Fruit fly (Drosophila melanogaster) whole organism, wandering third instar larva: ENCODE data around the gene Arl6IP1.

Source experiments
- Abd-B ChIP-seq: fragments of >200 bp; optimal IDR thresholded peaks from 2 replicates; lab custom pipeline; 2017; ENCODE audit warnings: missing biosample characterization, missing genetic modification characterization
- CG32264 ChIP-seq: fragments of 200-800 bp; sonication (Bioruptor generic); optimal IDR thresholded peaks from 2 replicates; lab custom pipeline; 2016; ENCODE audit warnings: missing biosample characterization, missing genetic modification characterization
- Dif ChIP-seq: fragments of 200-275, 200-300 bp; sonication (Bioruptor generic); optimal IDR thresholded peaks from 2 replicates; lab custom pipeline; 2018; ENCODE audit warnings: missing biosample characterization, missing genetic modification characterization; ENCODE audit not compliant: partially characterized antibody
- HLH106 ChIP-seq: fragments of 200-800 bp; optimal IDR thresholded peaks from 3 replicates; lab custom pipeline; 2019; ENCODE audit warnings: missing biosample characterization, mild to moderate bottlenecking, missing genetic modification characterization, moderate library complexity
- Hnf4 ChIP-seq: fragments of 200-800 bp; sonication (Bioruptor generic); optimal IDR thresholded peaks from 2 replicates; lab custom pipeline; 2016; ENCODE audit warnings: missing biosample characterization, mild to moderate bottlenecking, missing genetic modification characterization
- Hr83 ChIP-seq: fragments of 200-300 bp; sonication (Bioruptor generic); optimal IDR thresholded peaks from 2 replicates; lab custom pipeline; 2016; ENCODE audit warnings: missing biosample characterization, mild to moderate bottlenecking, missing genetic modification characterization, moderate library complexity; ENCODE audit not compliant: poor library complexity, severe bottlenecking
- Jra ChIP-seq: sonication (Bioruptor generic); optimal IDR thresholded peaks from 2 replicates; lab custom pipeline; 2016; ENCODE audit warnings: missing biosample characterization, missing genetic modification characterization
- OdsH ChIP-seq: fragments of 200-800 bp; sonication (Bioruptor generic); optimal IDR thresholded peaks from 2 replicates; lab custom pipeline; 2016; ENCODE audit warnings: missing biosample characterization, mild to moderate bottlenecking, missing genetic modification characterization
- Sp1 ChIP-seq: fragments of 200-800 bp; sonication (Bioruptor generic); optimal IDR thresholded peaks from 3 replicates; lab custom pipeline; 2019; ENCODE audit warnings: missing biosample characterization, mild to moderate bottlenecking, missing genetic modification characterization, moderate library complexity
- Vsx2 ChIP-seq: fragments of 200-300, 225-300 bp; sonication (Bioruptor generic); optimal IDR thresholded peaks from 2 replicates; lab custom pipeline; 2018; ENCODE audit warnings: missing biosample characterization, missing genetic modification characterization; ENCODE audit not compliant: partially characterized antibody
- br ChIP-seq: fragments of 200-800 bp; sonication (Bioruptor generic); optimal IDR thresholded peaks from 2 replicates; lab custom pipeline; 2016; ENCODE audit warnings: missing biosample characterization, missing genetic modification characterization
- dl ChIP-seq, 2 experiments: fragments of 175-275, 200-275 bp in 1 of 2; fragments of 200-275 bp in 1 of 2; sonication (Bioruptor generic); optimal IDR thresholded peaks; lab custom pipeline; 2018; ENCODE audit warnings: mild to moderate bottlenecking in 2 of 2, missing biosample characterization in 2 of 2, missing genetic modification characterization in 2 of 2, moderate library complexity in 2 of 2; ENCODE audit not compliant: partially characterized antibody in 2 of 2, insufficient read depth in 1 of 2
- dsf ChIP-seq: sonication (Bioruptor generic); optimal IDR thresholded peaks from 2 replicates; lab custom pipeline; 2016; ENCODE audit warnings: missing biosample characterization, missing genetic modification characterization, borderline replicate concordance
- ey ChIP-seq: fragments of 200-800 bp; sonication (Bioruptor generic); optimal IDR thresholded peaks from 2 replicates; lab custom pipeline; 2016; ENCODE audit warnings: missing biosample characterization, missing genetic modification characterization
- foxo ChIP-seq, 2 experiments: fragments of 200-800 bp; sonication (Bioruptor generic); optimal IDR thresholded peaks; 2 replicates in 1 of 2; 3 replicates in 1 of 2; lab custom pipeline; 2016 to 2017; ENCODE audit warnings: missing biosample characterization in 2 of 2, missing genetic modification characterization in 2 of 2
- fru ChIP-seq: fragments of 200-800 bp; sonication (Bioruptor generic); optimal IDR thresholded peaks from 3 replicates; lab custom pipeline; 2016; ENCODE audit warnings: missing biosample characterization, mild to moderate bottlenecking, missing genetic modification characterization
- jim ChIP-seq: fragments of 175-275, 200-325 bp; sonication (Bioruptor generic); optimal IDR thresholded peaks from 2 replicates; lab custom pipeline; 2016; ENCODE audit warnings: missing biosample characterization, mild to moderate bottlenecking, missing genetic modification characterization
- lola ChIP-seq: fragments of >200 bp; optimal IDR thresholded peaks from 2 replicates; lab custom pipeline; 2017; ENCODE audit warnings: missing biosample characterization, missing genetic modification characterization
- psq ChIP-seq: fragments of 200-800 bp; sonication (Bioruptor generic); optimal IDR thresholded peaks from 3 replicates; lab custom pipeline; 2017; ENCODE audit warnings: missing biosample characterization, mild to moderate bottlenecking, missing genetic modification characterization, moderate library complexity
- rgr ChIP-seq: fragments of 200-800 bp; sonication (Bioruptor generic); optimal IDR thresholded peaks from 3 replicates; lab custom pipeline; 2016; ENCODE audit warnings: missing biosample characterization, mild to moderate bottlenecking, missing genetic modification characterization
- sage ChIP-seq: fragments of 200-800 bp; sonication (Bioruptor generic); optimal IDR thresholded peaks from 2 replicates; lab custom pipeline; 2016; ENCODE audit warnings: missing biosample characterization, mild to moderate bottlenecking, missing genetic modification characterization
- usp ChIP-seq: fragments of >200 bp; optimal IDR thresholded peaks from 2 replicates; lab custom pipeline; 2017; ENCODE audit warnings: missing biosample characterization, missing genetic modification characterization
- woc ChIP-seq: sonication (Bioruptor generic); optimal IDR thresholded peaks from 2 replicates; lab custom pipeline; 2016; ENCODE audit warnings: missing biosample characterization, mild to moderate bottlenecking, missing genetic modification characterization

Arl6IP1 gene

DNA sequence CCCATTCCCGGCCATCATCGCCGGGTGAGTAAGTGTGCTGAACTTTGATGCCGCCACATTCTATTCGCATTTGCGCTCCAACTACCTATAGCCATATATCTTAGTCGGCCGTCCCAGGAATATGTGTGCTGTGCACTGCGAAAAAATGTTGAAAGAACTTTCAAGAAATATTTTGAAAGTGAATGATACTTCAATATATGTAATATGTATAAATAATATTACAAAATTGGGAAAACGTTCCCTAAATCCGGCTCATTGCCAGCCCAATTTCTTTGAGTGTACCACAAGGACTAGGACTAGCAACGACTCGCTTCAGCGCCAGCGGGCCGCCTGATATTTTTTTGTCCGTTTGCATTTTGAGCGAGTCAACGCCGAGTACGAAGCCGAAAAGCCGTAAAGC is 29.8 kb downstream of the Arl6IP1 start:
- no peak for TF ChIP-seq jim
- TF ChIP-seq Dif (GFP tag; lab: Kevin White, UChicago) = no peak

DNA sequence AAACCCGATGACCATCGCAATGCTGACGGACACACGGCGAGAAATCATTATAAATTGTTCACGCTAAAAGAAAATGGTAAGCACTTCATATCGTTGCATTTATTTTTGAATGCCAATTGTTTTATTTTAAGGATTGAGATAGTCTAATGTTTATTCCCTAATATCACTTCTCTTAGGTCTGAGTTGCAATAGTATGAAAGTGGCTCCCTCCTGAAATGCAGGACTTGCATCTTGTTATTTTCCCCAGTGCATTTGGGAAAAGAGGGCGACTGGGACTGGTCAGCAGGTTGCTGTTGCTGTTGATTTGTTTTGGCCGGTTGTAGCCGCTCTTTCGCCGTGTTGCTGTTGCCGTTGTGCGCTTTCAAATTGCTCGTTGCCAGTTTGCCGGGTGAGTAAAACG is 33.1 kb downstream of the Arl6IP1 start:
- peak; percentile 8 for TF ChIP-seq ey
- no peak for TF ChIP-seq woc
- no peak for TF ChIP-seq HLH106
- no peak for TF ChIP-seq Jra (GFP tag; lab: Kevin White, UChicago)
- no peak for TF ChIP-seq foxo (GFP tag; optimal IDR thresholded peaks at IDR 0.05; lab: Kevin White, UChicago)

DNA sequence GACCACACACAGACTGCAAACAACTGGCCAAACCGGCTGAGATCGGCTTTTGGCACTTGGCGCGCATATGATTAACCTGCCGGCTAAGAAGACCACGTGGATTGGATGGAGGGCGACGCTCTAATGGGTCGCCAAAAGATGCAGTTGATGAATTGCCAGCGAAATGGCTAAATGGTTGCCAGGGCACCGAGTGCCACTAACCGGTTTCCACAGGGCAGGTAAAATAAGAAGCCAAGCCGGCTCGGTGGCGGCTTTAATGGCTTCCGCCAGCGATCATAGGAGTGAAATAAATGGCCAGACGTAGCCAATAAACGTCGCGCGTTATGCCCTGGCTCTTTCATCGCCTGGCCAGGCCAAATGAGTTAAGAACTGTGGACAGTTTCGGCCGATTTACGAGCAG is 34.5 kb downstream of the Arl6IP1 start:
- TF ChIP-seq psq (GFP tag; lab: Kevin White, UChicago) = no peak
- no peak for TF ChIP-seq dl (GFP tag; optimal IDR thresholded peaks at IDR 0.05; lab: Kevin White, UChicago; ENCODE audit: insufficient read depth in 1 of 2, partially characterized antibody in 2 of 2)
- TF ChIP-seq rgr = no peak
- no peak for TF ChIP-seq Abd-B (GFP tag; lab: Kevin White, UChicago)
- TF ChIP-seq Dif (GFP tag; lab: Kevin White, UChicago) = no peak
- no peak for TF ChIP-seq Hr83 (GFP tag; lab: Kevin White, UChicago)
- TF ChIP-seq Vsx2 (GFP tag; lab: Kevin White, UChicago) = no peak
- TF ChIP-seq OdsH (GFP tag; lab: Kevin White, UChicago) = no peak
- TF ChIP-seq CG32264 = no peak
- no peak for TF ChIP-seq usp (GFP tag; lab: Kevin White, UChicago)

DNA sequence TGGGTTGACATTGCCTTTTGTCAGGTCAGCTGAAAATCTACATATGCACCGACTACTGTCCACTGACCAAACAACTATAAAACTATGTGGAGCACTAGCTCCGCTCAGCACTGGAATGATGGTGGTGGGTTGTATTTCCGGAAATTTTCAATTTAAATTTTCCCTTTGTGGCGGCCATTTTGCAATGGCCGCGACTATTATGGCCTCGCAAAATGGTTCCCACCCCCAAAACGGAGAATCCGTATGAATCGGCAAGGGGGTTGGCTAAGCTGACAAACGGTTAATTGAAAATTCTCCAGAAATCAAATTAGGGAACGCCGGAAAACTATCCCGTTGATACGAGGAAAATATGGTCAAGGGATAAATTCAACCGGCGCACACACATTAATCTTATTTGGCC is 39.5 kb downstream of the Arl6IP1 start:
- TF ChIP-seq Hr83 (GFP tag; lab: Kevin White, UChicago) (no peak), psq (GFP tag; lab: Kevin White, UChicago) (no peak), dsf (GFP tag; lab: Kevin White, UChicago) (no peak), lola (no peak), Sp1 (GFP tag; lab: Kevin White, UChicago) (no peak), fru (GFP tag; lab: Kevin White, UChicago) (no peak), br (no peak), woc (no peak), Hnf4 (GFP tag; lab: Kevin White, UChicago) (no peak), sage (no peak), Jra (GFP tag; lab: Kevin White, UChicago) (no peak), OdsH (GFP tag; lab: Kevin White, UChicago) (no peak)
